Worm (Caenorhabditis elegans) whole organism, L2 larva: ENCODE results near the gene idpp-7.

ENCODE experiments used
- aly-2 ChIP-seq: fragments of 150-350 bp; optimal IDR thresholded peaks from 2 replicates; lab custom pipeline; 2014; ENCODE audit warnings: missing biosample characterization, missing genetic modification characterization
- ceh-82 ChIP-seq: fragments of 150-350 bp; optimal IDR thresholded peaks from 2 replicates; lab custom pipeline; 2014; ENCODE audit warnings: missing biosample characterization, missing genetic modification characterization
- crh-2 ChIP-seq: sonication (generic microtip); optimal IDR thresholded peaks from 2 replicates; lab custom pipeline; 2017; ENCODE audit warnings: missing biosample characterization, missing genetic modification characterization
- lin-13 ChIP-seq: fragments of 150-350 bp; optimal IDR thresholded peaks from 2 replicates; lab custom pipeline; 2014; ENCODE audit warnings: missing biosample characterization, missing genetic modification reagents, missing genetic modification characterization
- nhr-129 ChIP-seq: fragments of 150-350 bp; optimal IDR thresholded peaks from 2 replicates; lab custom pipeline; 2014; ENCODE audit warnings: missing biosample characterization, missing genetic modification characterization
- nhr-237 ChIP-seq: fragments of 150-350 bp; optimal IDR thresholded peaks from 2 replicates; lab custom pipeline; 2014; ENCODE audit warnings: missing biosample characterization, missing genetic modification characterization
- unc-39 ChIP-seq: fragments of 150-350 bp; optimal IDR thresholded peaks from 2 replicates; lab custom pipeline; 2014; ENCODE audit warnings: missing biosample characterization, missing genetic modification characterization
- ztf-11 ChIP-seq: sonication (generic microtip); optimal IDR thresholded peaks from 2 replicates; lab custom pipeline; 2017; ENCODE audit warnings: missing biosample characterization, missing genetic modification characterization

DNA sequence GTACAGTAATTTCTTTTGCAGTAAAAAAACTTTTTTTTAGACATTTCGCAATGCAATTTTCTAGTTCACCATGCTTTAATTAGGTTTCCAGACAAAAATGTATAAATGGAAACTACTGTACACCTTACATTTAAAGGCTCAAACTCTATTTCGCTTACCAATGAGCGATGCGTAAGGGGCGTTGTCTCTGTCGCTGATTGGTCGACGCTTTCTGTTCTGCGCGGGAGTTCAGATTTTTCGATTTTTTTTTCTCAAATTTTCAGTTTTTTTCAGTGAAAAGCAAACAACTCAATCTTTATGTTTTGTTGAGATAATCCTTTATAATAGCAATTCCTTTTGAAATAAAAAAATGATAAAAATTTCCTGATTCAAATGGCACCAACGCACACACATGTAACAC is 34.4 kb downstream of the idpp-7 start:
- TF ChIP-seq aly-2 (tag; lab: Kevin White, UChicago), result no peak
- no peak for TF ChIP-seq nhr-237 (tag; lab: Kevin White, UChicago)
- TF ChIP-seq unc-39 (tag; lab: Kevin White, UChicago), result no peak
- TF ChIP-seq ztf-11, result no peak
- no peak for TF ChIP-seq crh-2
- TF ChIP-seq nhr-129 (tag; lab: Kevin White, UChicago), result no peak
- no peak for TF ChIP-seq lin-13
- no peak for TF ChIP-seq ceh-82
